Fruit fly (Drosophila melanogaster): ENCODE measurements around the gene ppan.

Gene ppan

dm6 chr3R:21155931-21156488 is 40.0 kb downstream of the ppan start (continued):
- TF ChIP-seq ftz-f1 (GFP tag; optimal IDR thresholded peaks at IDR 0.05), result no peak
- TF ChIP-seq nmo (GFP tag; optimal IDR thresholded peaks at IDR 0.05), result peak; percentile 62
- TF ChIP-seq Fer1 (GFP tag; optimal IDR thresholded peaks at IDR 0.05), result no peak
- TF ChIP-seq C15 (GFP tag; IDR thresholded peaks at IDR 0.05), result no peak
- TF ChIP-seq fd3F (GFP tag; optimal IDR thresholded peaks at IDR 0.05), result no peak
- TF ChIP-seq p53 (GFP tag; optimal IDR thresholded peaks at IDR 0.05), result no peak
- TF ChIP-seq caup (GFP tag; optimal IDR thresholded peaks at IDR 0.05; ENCODE audit: severe bottlenecking), result no peak
- no peak for TF ChIP-seq Hr39 (optimal IDR thresholded peaks at IDR 0.05)
- no peak for TF ChIP-seq CG14667 (GFP tag; IDR thresholded peaks at IDR 0.05)
- 0 out of 2 replicates have a peak, but pooled peaks have one; percentile 7 for TF ChIP-seq Xrp1 (GFP tag; IDR thresholded peaks at IDR 0.05)
- peak; percentile 68 for TF ChIP-seq CG14710 (tag; optimal IDR thresholded peaks at IDR 0.05)
- TF ChIP-seq CG18011 (GFP tag; optimal IDR thresholded peaks at IDR 0.05), result peak; percentile 99
- TF ChIP-seq ash1 (GFP tag; optimal IDR thresholded peaks at IDR 0.05), result no peak
- TF ChIP-seq CG7271 (tag; optimal IDR thresholded peaks at IDR 0.05), result no peak
- TF ChIP-seq Hr51 (GFP tag; optimal IDR thresholded peaks at IDR 0.05), result peak in 1 of 2 experiments; percentile 12
- TF ChIP-seq CG11456 (GFP tag; IDR thresholded peaks at IDR 0.05), result no peak
- TF ChIP-seq NC2β (GFP tag; optimal IDR thresholded peaks at IDR 0.05), result peak; percentile 3
- no peak for TF ChIP-seq rib (GFP tag; IDR thresholded peaks at IDR 0.05)
- no peak for TF ChIP-seq fu2 (GFP tag; optimal IDR thresholded peaks at IDR 0.05)
- TF ChIP-seq Oli (tag; optimal IDR thresholded peaks at IDR 0.05), result no peak
- no peak for TF ChIP-seq sr (GFP tag; IDR thresholded peaks at IDR 0.05)
- TF ChIP-seq vnd (GFP tag; IDR thresholded peaks at IDR 0.05; ENCODE audit: partially characterized antibody), result no peak
- peak; percentile 98 for TF ChIP-seq Dp (GFP tag; optimal IDR thresholded peaks at IDR 0.05)
- TF ChIP-seq CG8478 (optimal IDR thresholded peaks at IDR 0.05), result no peak
- TF ChIP-seq Hmr (GFP tag; optimal IDR thresholded peaks at IDR 0.05), result peak; percentile 61
- TF ChIP-seq CG2712 (tag; optimal IDR thresholded peaks at IDR 0.05), result peak; percentile 18
- peak; percentile 29 for TF ChIP-seq zfh2 (GFP tag; optimal IDR thresholded peaks at IDR 0.05)
- TF ChIP-seq Scr (GFP tag; IDR thresholded peaks at IDR 0.05; ENCODE audit: partially characterized antibody), result peak; percentile 52
- peak; percentile 71 for TF ChIP-seq Dll (GFP tag; IDR thresholded peaks at IDR 0.05; ENCODE audit: partially characterized antibody)
- peak; percentile 40 for TF ChIP-seq CG15514 (GFP tag; optimal IDR thresholded peaks at IDR 0.05)
- TF ChIP-seq nerfin-2 (GFP tag; IDR thresholded peaks at IDR 0.05; ENCODE audit: partially characterized antibody), result no peak
- TF ChIP-seq corto (GFP tag; optimal IDR thresholded peaks at IDR 0.05), result no peak
- TF ChIP-seq CG18599 (GFP tag; optimal IDR thresholded peaks at IDR 0.05), result no peak
- no peak for TF ChIP-seq Atf6 (GFP tag; IDR thresholded peaks at IDR 0.05)
- TF ChIP-seq CG5245 (GFP tag; optimal IDR thresholded peaks at IDR 0.05), result no peak
- TF ChIP-seq CG14441 (GFP tag; IDR thresholded peaks at IDR 0.05), result no peak

dm6 chr3R:21156572-21157480 is 40.8 kb downstream of the ppan start:
- TF ChIP-seq otp (GFP tag; IDR thresholded peaks at IDR 0.05), result no peak
- peak; percentile 49 for TF ChIP-seq phol (tag; optimal IDR thresholded peaks at IDR 0.05)
- peak; percentile 84 for TF ChIP-seq sd (tag; optimal IDR thresholded peaks at IDR 0.05)
- peak; percentile 2 for TF ChIP-seq corto (GFP tag; optimal IDR thresholded peaks at IDR 0.05)
- TF ChIP-seq CG34376 (GFP tag; optimal IDR thresholded peaks at IDR 0.05), result peak; percentile 30
- peak; percentile 98 for TF ChIP-seq onecut (GFP tag; IDR thresholded peaks at IDR 0.05)
- TF ChIP-seq kni (GFP tag; optimal IDR thresholded peaks at IDR 0.05), result peak; percentile 60
- TF ChIP-seq CG3726 (GFP tag; IDR thresholded peaks at IDR 0.05), result no peak
- peak; percentile 83 for TF ChIP-seq CG17385 (GFP tag; optimal IDR thresholded peaks at IDR 0.05)
- TF ChIP-seq lab (GFP tag; optimal IDR thresholded peaks at IDR 0.05), result peak; percentile 60
- TF ChIP-seq nau (GFP tag; optimal IDR thresholded peaks at IDR 0.05), result peak; percentile 2
- TF ChIP-seq HLH54F (GFP tag; optimal IDR thresholded peaks at IDR 0.05), result no peak
- TF ChIP-seq sob (GFP tag; IDR thresholded peaks at IDR 0.05), result 0 out of 2 replicates have a peak, but pooled peaks have one; percentile 16
- TF ChIP-seq Jarid2 (GFP tag; optimal IDR thresholded peaks at IDR 0.05), result peak; percentile 8
